Worm (Caenorhabditis elegans): ENCODE results near the gene F18A1.7.
A peak's percentile ranks its signal among the peaks of the same experiment; 100 is the strongest.

F18A1.7 gene

DNA sequence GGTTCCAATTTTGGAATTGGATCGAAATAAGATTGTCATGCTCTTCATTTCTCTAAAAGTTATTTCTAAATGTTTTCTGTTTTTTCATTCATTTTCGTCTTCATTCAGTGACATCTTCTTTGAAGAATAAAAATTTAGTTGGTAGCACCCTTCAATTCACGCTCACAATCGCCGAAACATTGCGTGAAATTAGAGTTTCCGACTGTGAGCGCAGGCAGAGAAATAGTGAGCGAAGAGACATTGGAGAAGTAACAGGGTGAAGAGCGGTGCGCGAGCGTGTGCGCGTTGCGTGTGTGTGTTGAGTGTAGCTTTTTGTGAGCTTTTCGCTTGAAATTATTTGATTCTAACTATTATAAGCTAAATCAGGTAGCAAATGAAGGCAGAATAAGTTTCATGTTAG lies 5.9 kb upstream of the F18A1.7 start (continued):
- TF ChIP-seq mes-2 (tag; optimal IDR thresholded peaks at IDR 0.05; ENCODE audit: poor library complexity, severe bottlenecking): peak; percentile 63

DNA sequence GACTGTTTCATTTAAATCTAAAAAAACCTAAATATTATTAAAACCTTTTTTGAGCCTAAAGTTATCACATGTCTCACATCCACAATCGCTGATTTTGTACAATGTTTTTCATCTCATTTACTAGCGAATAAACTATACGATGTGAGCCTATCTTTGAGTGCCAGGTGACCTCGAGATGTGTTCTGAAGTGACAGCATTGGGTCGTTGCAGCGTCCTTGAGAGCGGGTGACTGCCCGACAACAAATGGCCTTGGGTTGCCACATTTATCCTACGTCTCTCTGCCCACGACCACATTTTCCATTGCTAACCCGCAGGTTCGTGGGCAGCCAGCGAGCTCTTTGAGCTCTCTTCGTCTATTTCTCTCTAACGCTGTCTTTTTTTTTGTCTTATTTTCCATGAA lies 3.4 kb upstream of the F18A1.7 start, which contains the start of gene lir-2:
lir-2 (plus strand) TSS at position 301 of the 400 bp plus-strand sequence.
- TF ChIP-seq ama-1 (optimal IDR thresholded peaks at IDR 0.05) (no peak), hlh-30 (tag; optimal IDR thresholded peaks at IDR 0.05; ENCODE audit: insufficient read depth) (peak; percentile 17), aha-1 (tag) (no peak), mep-1 (tag; optimal IDR thresholded peaks at IDR 0.05) (peak; percentile 17)

DNA sequence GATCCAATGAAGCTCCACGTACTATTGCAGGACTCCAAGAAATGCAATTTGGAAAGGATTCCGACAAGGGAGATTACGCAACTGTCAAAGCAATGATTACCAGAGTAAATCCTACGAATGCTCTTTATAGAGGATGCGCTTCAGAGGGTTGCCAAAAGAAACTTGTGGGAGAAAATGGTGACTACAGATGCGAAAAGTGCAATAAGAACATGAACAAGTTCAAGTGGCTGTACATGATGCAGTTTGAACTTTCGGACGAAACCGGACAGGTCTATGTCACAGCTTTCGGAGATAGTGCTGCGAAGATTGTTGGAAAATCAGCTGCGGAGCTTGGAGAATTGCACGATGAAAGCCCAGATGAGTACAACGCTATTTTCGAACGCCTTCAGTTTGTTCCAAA lies 2.8 kb upstream of the F18A1.7 start:
- TF ChIP-seq ceh-32 (tag; optimal IDR thresholded peaks at IDR 0.05; ENCODE audit: poor library complexity) (no peak), aha-1 (tag) (peak; percentile 88), php-3 (GFP tag; IDR thresholded peaks at IDR 0.05) (no peak), unc-62 (GFP tag; optimal IDR thresholded peaks at IDR 0.05 in 1 of 2) (peak in 1 of 2 experiments; percentile 95), unc-62 (tag; optimal IDR thresholded peaks at IDR 0.05) (no peak), ceh-20 (GFP tag; IDR thresholded peaks at IDR 0.05) (no peak), lsy-2 (tag; optimal IDR thresholded peaks at IDR 0.05) (no peak)

DNA sequence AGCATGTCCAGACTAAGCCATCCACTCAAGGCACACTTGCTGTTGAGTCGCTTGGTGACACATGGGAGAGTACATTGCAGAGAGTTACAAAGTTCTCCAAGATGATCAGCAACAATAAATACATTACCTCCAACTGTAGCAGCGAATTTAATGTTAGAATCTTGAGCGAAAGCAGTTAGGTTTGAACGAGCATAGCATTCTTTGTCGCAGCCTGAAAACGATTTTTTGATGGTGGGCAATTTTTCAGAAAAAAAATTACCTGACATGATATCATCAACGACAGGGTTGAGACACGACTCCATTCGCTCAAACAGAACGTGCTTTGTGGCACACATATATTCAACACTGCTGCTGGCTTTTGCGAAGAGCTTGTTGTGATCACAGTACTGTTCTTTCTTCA lies 526 bp downstream of the F18A1.7 start:
- TF ChIP-seq nhr-48 (tag; optimal IDR thresholded peaks at IDR 0.05) (no peak), aha-1 (tag) (peak; percentile 60)

DNA sequence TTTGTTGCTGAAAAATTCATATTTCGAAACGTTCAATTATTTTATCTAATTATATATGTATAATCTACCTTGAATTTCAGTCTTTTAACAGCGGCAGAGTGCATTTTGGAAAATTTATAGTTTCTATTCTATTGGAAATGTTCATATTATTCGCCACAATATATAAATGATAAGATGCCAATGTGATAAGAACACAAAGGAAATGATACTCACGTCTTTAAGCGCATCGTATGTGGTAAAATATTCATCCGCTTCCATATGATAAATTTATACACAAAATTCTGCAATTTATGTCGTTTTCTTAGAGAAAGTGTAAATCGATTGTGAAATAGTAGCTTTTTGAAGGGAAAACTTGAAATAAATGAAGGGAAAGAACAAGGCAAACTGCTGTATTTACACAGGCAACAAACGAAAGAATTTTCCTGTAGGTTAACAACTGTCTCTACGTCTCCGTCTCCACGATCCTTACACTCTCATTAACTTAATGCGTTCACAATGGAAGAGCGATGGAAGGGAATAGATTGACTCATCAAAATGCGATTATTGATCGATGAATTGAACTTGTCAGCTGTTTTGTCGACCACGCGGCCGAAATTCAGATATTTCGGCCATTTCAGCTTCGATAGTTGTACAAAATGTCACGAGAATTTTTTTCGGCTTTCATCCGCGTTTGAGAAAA lies 1.4 kb downstream of the F18A1.7 start, which contains the start of gene alfa-1:
alfa-1 (minus strand) TSS at position 515 of the 679 bp plus-strand sequence.
- no peak for TF ChIP-seq ztf-7 (tag; optimal IDR thresholded peaks at IDR 0.05)
- no peak for TF ChIP-seq ceh-20 (GFP tag; IDR thresholded peaks at IDR 0.05)
- no peak for TF ChIP-seq ces-1 (GFP tag; optimal IDR thresholded peaks at IDR 0.05)
- no peak for TF ChIP-seq vab-7 (GFP tag; IDR thresholded peaks at IDR 0.05)
- no peak for TF ChIP-seq spr-3 (GFP tag; optimal IDR thresholded peaks at IDR 0.05)
- TF ChIP-seq daf-16 (GFP tag; optimal IDR thresholded peaks at IDR 0.05): no peak
- peak; percentile 28 for TF ChIP-seq daf-16 (tag; optimal IDR thresholded peaks at IDR 0.05)
- TF ChIP-seq duxl-1 (tag; optimal IDR thresholded peaks at IDR 0.05; ENCODE audit: poor library complexity): no peak
- no peak for TF ChIP-seq ZK337.2 (GFP tag; IDR thresholded peaks at IDR 0.05)
- no peak for TF ChIP-seq zip-11 (GFP tag; IDR thresholded peaks at IDR 0.05)
- no peak for TF ChIP-seq nhr-42 (GFP tag; IDR thresholded peaks at IDR 0.05)
- TF ChIP-seq F26F4.8 (GFP tag; conservative IDR thresholded peaks at IDR 0.05): no peak
- TF ChIP-seq nhr-76 (tag; optimal IDR thresholded peaks at IDR 0.05): no peak
- no peak for TF ChIP-seq nhr-10 (tag; optimal IDR thresholded peaks at IDR 0.05)
- no peak for TF ChIP-seq Y5F2A.4 (GFP tag; optimal IDR thresholded peaks at IDR 0.05)
- TF ChIP-seq lir-3 (tag; optimal IDR thresholded peaks at IDR 0.05): no peak
- no peak for TF ChIP-seq gei-8 (GFP tag; optimal IDR thresholded peaks at IDR 0.05)
- no peak for TF ChIP-seq zfp-2 (tag; optimal IDR thresholded peaks at IDR 0.05)
- peak; percentile 45 for TF ChIP-seq hlh-11 (tag; optimal IDR thresholded peaks at IDR 0.05)
- TF ChIP-seq dve-1 (tag; optimal IDR thresholded peaks at IDR 0.05; ENCODE audit: insufficient read depth): peak; percentile 3
- no peak for TF ChIP-seq F10B5.3 (tag; optimal IDR thresholded peaks at IDR 0.05)
- TF ChIP-seq dmd-8 (GFP tag; IDR thresholded peaks at IDR 0.05): no peak
- TF ChIP-seq ZK546.5 (tag; optimal IDR thresholded peaks at IDR 0.05): no peak
- TF ChIP-seq skn-1 (tag; optimal IDR thresholded peaks at IDR 0.05): no peak
- no peak for TF ChIP-seq unc-39 (tag; optimal IDR thresholded peaks at IDR 0.05)
- no peak for TF ChIP-seq egl-27 (tag; optimal IDR thresholded peaks at IDR 0.05)
- TF ChIP-seq tag-97 (GFP tag; IDR thresholded peaks at IDR 0.05): no peak
- TF ChIP-seq ctbp-1 (GFP tag; IDR thresholded peaks at IDR 0.05): no peak
- no peak for TF ChIP-seq nhr-111 (GFP tag; optimal IDR thresholded peaks at IDR 0.05)
- TF ChIP-seq dpl-1 (GFP tag; optimal IDR thresholded peaks at IDR 0.05): peak; percentile 15
- no peak for TF ChIP-seq Y75B8A.6 (GFP tag; IDR thresholded peaks at IDR 0.05)
- peak; percentile 88 for TF ChIP-seq pqm-1 (tag; optimal IDR thresholded peaks at IDR 0.05)
- no peak for TF ChIP-seq zag-1 (tag; optimal IDR thresholded peaks at IDR 0.05)
- TF ChIP-seq aha-1 (tag): no peak

Data from whole organism, L4 larva.